Fruit fly (Drosophila melanogaster) whole organism, prepupa: Measurements from ENCODE around the gene CG31827.

Experiments used
- CG10631 ChIP-seq: fragments of 200-800 bp; sonication (Bioruptor generic); optimal IDR thresholded peaks from 2 replicates; lab custom pipeline; 2016; ENCODE audit warnings: missing biosample characterization, missing genetic modification characterization
- CG11294 ChIP-seq: fragments of 200-800 bp; sonication (Bioruptor generic); IDR thresholded peaks from 2 replicates; pipeline ENCODE4 v1.3.6; 2022; ENCODE audit warnings: missing biosample characterization, missing genetic modification characterization
- CG11762 ChIP-seq: fragments of 200-800 bp; sonication (Bioruptor generic); optimal IDR thresholded peaks from 3 replicates; lab custom pipeline; 2016; ENCODE audit warnings: missing biosample characterization, missing genetic modification characterization; ENCODE audit not compliant: insufficient read depth
- CG15336 ChIP-seq: fragments of 200-800 bp; sonication (Bioruptor generic); IDR thresholded peaks from 2 replicates; pipeline ENCODE4 v1.3.6; 2022; ENCODE audit warnings: missing biosample characterization, missing genetic modification characterization
- CG3032 ChIP-seq: fragments of 200-800 bp; optimal IDR thresholded peaks from 2 replicates; lab custom pipeline; 2019; ENCODE audit warnings: missing biosample characterization, mild to moderate bottlenecking, missing genetic modification characterization, moderate library complexity
- CG31627 ChIP-seq: fragments of 200-800 bp; sonication (Bioruptor generic); optimal IDR thresholded peaks from 3 replicates; lab custom pipeline; 2016; ENCODE audit warnings: missing biosample characterization, missing genetic modification characterization
- CG32006 ChIP-seq: fragments of 200-800 bp; sonication (Bioruptor generic); optimal IDR thresholded peaks from 3 replicates; lab custom pipeline; 2017; ENCODE audit warnings: missing biosample characterization, mild to moderate bottlenecking, missing genetic modification characterization
- CG34406 ChIP-seq: fragments of 200-800 bp; sonication (Bioruptor generic); optimal IDR thresholded peaks from 3 replicates; lab custom pipeline; 2016; ENCODE audit warnings: missing biosample characterization, missing genetic modification characterization
- CG6163 ChIP-seq: fragments of 200-800 bp; sonication (Bioruptor generic); IDR thresholded peaks from 3 replicates; pipeline ENCODE4 v1.3.6; 2022; ENCODE audit warnings: missing biosample characterization, missing genetic modification characterization
- CG6276 ChIP-seq: fragments of 200-800 bp; sonication (Bioruptor generic); optimal IDR thresholded peaks from 2 replicates; lab custom pipeline; 2017; ENCODE audit warnings: missing biosample characterization, mild to moderate bottlenecking, missing genetic modification characterization
- CG6792 ChIP-seq: fragments of 200-800 bp; sonication (Bioruptor generic); optimal IDR thresholded peaks from 3 replicates; lab custom pipeline; 2016; ENCODE audit warnings: missing biosample characterization, missing genetic modification characterization
- CG6808 ChIP-seq: fragments of 200-800 bp; sonication (Bioruptor generic); optimal IDR thresholded peaks from 3 replicates; lab custom pipeline; 2017; ENCODE audit warnings: missing biosample characterization, missing genetic modification characterization, mild to moderate bottlenecking, moderate library complexity, missing genetic modification reagents
- CG7368 ChIP-seq: fragments of 200-800 bp; sonication (Bioruptor generic); optimal IDR thresholded peaks from 3 replicates; lab custom pipeline; 2016; ENCODE audit warnings: missing biosample characterization, missing genetic modification characterization
- CG8632 ChIP-seq: fragments of 200-800 bp; sonication (Bioruptor generic); optimal IDR thresholded peaks from 3 replicates; lab custom pipeline; 2016; ENCODE audit warnings: missing biosample characterization, missing genetic modification characterization
- Eip75B ChIP-seq: fragments of 200-800 bp; sonication (Bioruptor generic); optimal IDR thresholded peaks from 3 replicates; lab custom pipeline; 2016; ENCODE audit warnings: missing biosample characterization, missing genetic modification characterization
- Eip93F ChIP-seq: fragments of 200-800 bp; sonication (Bioruptor generic); optimal IDR thresholded peaks from 2 replicates; lab custom pipeline; 2016; ENCODE audit warnings: missing biosample characterization, mild to moderate bottlenecking, missing genetic modification characterization
- Ets21C ChIP-seq: fragments of 200-800 bp; sonication (Bioruptor generic); optimal IDR thresholded peaks from 3 replicates; lab custom pipeline; 2016; ENCODE audit warnings: missing biosample characterization, missing genetic modification characterization
- Ets96B ChIP-seq: fragments of 200-800 bp; optimal IDR thresholded peaks from 2 replicates; lab custom pipeline; 2019; ENCODE audit warnings: missing biosample characterization, mild to moderate bottlenecking, missing genetic modification characterization, moderate library complexity
- Hr38 ChIP-seq: sonication (Bioruptor generic); optimal IDR thresholded peaks from 2 replicates; lab custom pipeline; 2016; ENCODE audit warnings: missing biosample characterization, missing genetic modification characterization
- Hr39 ChIP-seq: fragments of 200-800 bp; sonication (Bioruptor generic); optimal IDR thresholded peaks from 2 replicates; lab custom pipeline; 2016; ENCODE audit warnings: missing biosample characterization, missing genetic modification characterization
- Hr4 ChIP-seq: fragments of 200-800 bp; sonication (Bioruptor generic); optimal IDR thresholded peaks from 3 replicates; lab custom pipeline; 2016; ENCODE audit warnings: missing biosample characterization, missing genetic modification characterization
- Met ChIP-seq: fragments of 200-800 bp; sonication (Bioruptor generic); optimal IDR thresholded peaks from 3 replicates; lab custom pipeline; 2016; ENCODE audit warnings: missing biosample characterization, missing genetic modification characterization
- OdsH ChIP-seq: fragments of 200-800 bp; sonication (Bioruptor generic); optimal IDR thresholded peaks from 3 replicates; lab custom pipeline; 2016; ENCODE audit warnings: missing biosample characterization, missing genetic modification characterization
- Sox102F ChIP-seq: fragments of 200-800 bp; sonication (Bioruptor generic); optimal IDR thresholded peaks from 2 replicates; lab custom pipeline; 2016; ENCODE audit warnings: missing biosample characterization, mild to moderate bottlenecking, missing genetic modification characterization
- Sox15 ChIP-seq: fragments of 200-800 bp; sonication (Bioruptor generic); optimal IDR thresholded peaks from 3 replicates; lab custom pipeline; 2016; ENCODE audit warnings: missing biosample characterization, missing genetic modification characterization
- achi ChIP-seq: fragments of 200-800 bp; sonication (Bioruptor generic); optimal IDR thresholded peaks from 3 replicates; lab custom pipeline; 2016; ENCODE audit warnings: missing biosample characterization, missing genetic modification characterization
- acj6 ChIP-seq: fragments of 200-800 bp; sonication (Bioruptor generic); optimal IDR thresholded peaks from 3 replicates; lab custom pipeline; 2016; ENCODE audit warnings: missing biosample characterization, missing genetic modification characterization
- cyc ChIP-seq: fragments of 200-800 bp; sonication (Bioruptor generic); optimal IDR thresholded peaks from 3 replicates; lab custom pipeline; 2016; ENCODE audit warnings: missing biosample characterization, missing genetic modification characterization
- dac ChIP-seq: fragments of 200-800 bp; sonication (Bioruptor generic); optimal IDR thresholded peaks from 2 replicates; lab custom pipeline; 2017; ENCODE audit warnings: missing biosample characterization, mild to moderate bottlenecking, missing genetic modification characterization
- dsx ChIP-seq: fragments of 200-800 bp; optimal IDR thresholded peaks from 3 replicates; lab custom pipeline; 2019; ENCODE audit warnings: missing biosample characterization, mild to moderate bottlenecking, missing genetic modification characterization, moderate library complexity; ENCODE audit not compliant: poor library complexity, severe bottlenecking
- esn ChIP-seq: fragments of 200-800 bp; sonication (Bioruptor generic); optimal IDR thresholded peaks from 2 replicates; lab custom pipeline; 2016; ENCODE audit warnings: missing biosample characterization, mild to moderate bottlenecking, missing genetic modification characterization, moderate library complexity
- fd59A ChIP-seq: fragments of 200-800 bp; sonication (Bioruptor generic); optimal IDR thresholded peaks from 2 replicates; lab custom pipeline; 2017; ENCODE audit warnings: missing biosample characterization, mild to moderate bottlenecking, missing genetic modification characterization, missing genetic modification reagents
- lz ChIP-seq: fragments of 200-800 bp; sonication (Bioruptor generic); optimal IDR thresholded peaks from 3 replicates; lab custom pipeline; 2016; ENCODE audit warnings: missing biosample characterization, missing genetic modification characterization
- net ChIP-seq: fragments of 200-800 bp; sonication (Bioruptor generic); optimal IDR thresholded peaks from 3 replicates; lab custom pipeline; 2016; ENCODE audit warnings: missing biosample characterization, missing genetic modification characterization
- pdm3 ChIP-seq: fragments of 200-800 bp; sonication (Bioruptor generic); optimal IDR thresholded peaks from 3 replicates; lab custom pipeline; 2016; ENCODE audit warnings: missing biosample characterization, missing genetic modification characterization
- salr ChIP-seq, 2 experiments: fragments of 200-800 bp; sonication (Bioruptor generic); optimal IDR thresholded peaks; 3 replicates each; lab custom pipeline; 2016 to 2018; ENCODE audit warnings: missing biosample characterization in 2 of 2, missing genetic modification characterization in 2 of 2, mild to moderate bottlenecking in 1 of 2
- spab ChIP-seq: fragments of 200-800 bp; sonication (Bioruptor generic); optimal IDR thresholded peaks from 2 replicates; lab custom pipeline; 2017; ENCODE audit warnings: missing biosample characterization, mild to moderate bottlenecking, missing genetic modification characterization, missing genetic modification reagents
- ss ChIP-seq, 2 experiments: fragments of 200-800 bp; sonication (Bioruptor generic); optimal IDR thresholded peaks; 2 replicates in 1 of 2; 3 replicates in 1 of 2; lab custom pipeline; 2017 to 2018; ENCODE audit warnings: mild to moderate bottlenecking in 2 of 2, missing biosample characterization in 2 of 2, missing genetic modification characterization in 2 of 2, moderate library complexity in 1 of 2
- topi ChIP-seq: fragments of 200-800 bp; sonication (Bioruptor generic); optimal IDR thresholded peaks from 3 replicates; lab custom pipeline; 2016; ENCODE audit warnings: missing biosample characterization, missing genetic modification characterization
- vri ChIP-seq: fragments of 200-800 bp; sonication (Bioruptor generic); optimal IDR thresholded peaks from 3 replicates; lab custom pipeline; 2016; ENCODE audit warnings: missing biosample characterization, mild to moderate bottlenecking, missing genetic modification characterization

The CG31827 gene

dm6 chr2L:15748261-15748553 is 43.2 kb downstream of the CG31827 start:
- TF ChIP-seq net (GFP tag; lab: Kevin White, UChicago) (no peak), CG8632 (GFP tag; lab: Kevin White, UChicago) (no peak), Eip93F (GFP tag; lab: Kevin White, UChicago) (no peak), salr (GFP tag; optimal IDR thresholded peaks at IDR 0.05; lab: Kevin White, UChicago) (no peak), Ets96B (no peak), topi (GFP tag; lab: Kevin White, UChicago) (no peak), Sox102F (GFP tag; lab: Kevin White, UChicago) (no peak), spab (GFP tag; lab: Kevin White, UChicago) (no peak), pdm3 (GFP tag; lab: Kevin White, UChicago) (no peak), achi (GFP tag; lab: Kevin White, UChicago) (no peak), CG11294 (GFP tag; lab: Robert Waterston, UW) (no peak), dac (GFP tag; lab: Kevin White, UChicago) (no peak), Ets21C (GFP tag; lab: Kevin White, UChicago) (no peak)
- TF ChIP-seq, all 60 proteins: peak for 0

- TF ChIP-seq CG6276 (GFP tag; lab: Kevin White, UChicago): no peak
Observed at dm6 chr2L:15749313-15749712, 44.3 kb downstream of the CG31827 start.

dm6 chr2L:15750523-15751258 is 45.7 kb downstream of the CG31827 start, which contains the start of gene ND-B17:
Gene ND-B17 (minus strand): TSS chr2L:15751078.
- TF ChIP-seq CG3032 (tag; lab: Kevin White, UChicago): no peak
- peak; percentile 59 for TF ChIP-seq vri (GFP tag; lab: Kevin White, UChicago)
- peak; percentile 54 for TF ChIP-seq CG31627 (GFP tag; lab: Kevin White, UChicago)
- TF ChIP-seq lz (GFP tag; lab: Kevin White, UChicago): peak; percentile 40
- TF ChIP-seq esn (GFP tag; lab: Kevin White, UChicago): peak; percentile 36
- TF ChIP-seq CG11762: no peak
- TF ChIP-seq, all 60 proteins: peak for 4

dm6 chr2L:15751259-15751555 is 46.2 kb downstream of the CG31827 start:
- no peak for TF ChIP-seq fd59A (GFP tag; lab: Kevin White, UChicago)
- peak; percentile 9 for TF ChIP-seq CG6792 (GFP tag; lab: Kevin White, UChicago)
- no peak for TF ChIP-seq CG11762
- no peak for TF ChIP-seq Sox15 (GFP tag; lab: Kevin White, UChicago)
- TF ChIP-seq Met (GFP tag; lab: Kevin White, UChicago): no peak
- no peak for TF ChIP-seq dsx (GFP tag; lab: Kevin White, UChicago)
- TF ChIP-seq acj6 (GFP tag; lab: Kevin White, UChicago): no peak
- TF ChIP-seq ss (GFP tag; optimal IDR thresholded peaks at IDR 0.05; lab: Kevin White, UChicago): no peak
- TF ChIP-seq, all 60 proteins: peak for 1

dm6 chr2L:15752096-15752495 is 47.1 kb downstream of the CG31827 start, which contains the start of gene Mtr4:
Gene Mtr4 (plus strand): TSS chr2L:15752263.
- no peak for TF ChIP-seq CG3032 (tag; lab: Kevin White, UChicago)
- TF ChIP-seq Eip75B: no peak
- no peak for TF ChIP-seq Hr39 (GFP tag; lab: Kevin White, UChicago)
- TF ChIP-seq dac (GFP tag; lab: Kevin White, UChicago): no peak
- TF ChIP-seq cyc: no peak
- no peak for TF ChIP-seq Hr4 (GFP tag; lab: Kevin White, UChicago)
- no peak for TF ChIP-seq CG15336 (GFP tag; lab: Robert Waterston, UW)
- no peak for TF ChIP-seq CG34406 (GFP tag; lab: Kevin White, UChicago)
- TF ChIP-seq CG6163 (GFP tag; lab: Robert Waterston, UW): no peak
- TF ChIP-seq CG32006: no peak
- no peak for TF ChIP-seq achi (GFP tag; lab: Kevin White, UChicago)
- no peak for TF ChIP-seq Hr38 (GFP tag; lab: Kevin White, UChicago)
- TF ChIP-seq CG6808 (GFP tag; lab: Kevin White, UChicago): no peak
- TF ChIP-seq OdsH: no peak
- TF ChIP-seq CG7368: no peak
- no peak for TF ChIP-seq CG10631
- TF ChIP-seq CG11294 (GFP tag; lab: Robert Waterston, UW): no peak
